Worm (Caenorhabditis elegans): Measurements from ENCODE around the gene tba-8.

DNA sequence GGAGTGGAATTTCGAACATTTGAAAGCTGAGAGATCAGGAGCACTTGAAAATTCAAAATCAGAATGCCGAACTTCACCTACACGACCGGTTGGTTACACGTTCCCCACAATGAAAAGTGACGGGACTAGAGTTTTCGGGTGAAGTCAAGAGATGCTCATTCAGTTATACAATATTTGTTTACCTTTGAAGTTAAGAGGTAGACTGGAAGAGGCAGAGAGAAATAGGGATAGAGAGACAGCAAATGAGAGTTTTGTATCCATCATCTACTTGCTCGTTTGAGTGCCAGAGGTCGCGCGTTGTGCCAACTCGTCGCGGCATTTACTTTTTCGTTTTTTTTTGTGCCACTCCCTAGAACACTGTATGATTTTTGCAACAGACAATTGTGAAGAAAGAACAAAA, 47.4 kb downstream of the tba-8 start:
- no peak for TF ChIP-seq F13C5.2 (tag; optimal IDR thresholded peaks at IDR 0.05)
- TF ChIP-seq tra-4 (tag; optimal IDR thresholded peaks at IDR 0.05), result no peak
- no peak for TF ChIP-seq tbx-11 (GFP tag; IDR thresholded peaks at IDR 0.05)
- TF ChIP-seq ama-1 (optimal IDR thresholded peaks at IDR 0.05), result no peak
- no peak for TF ChIP-seq ceh-13 (GFP tag; optimal IDR thresholded peaks at IDR 0.05)
- no peak for TF ChIP-seq ceh-36 (tag; optimal IDR thresholded peaks at IDR 0.05)
- no peak for TF ChIP-seq flt-1 (GFP tag; IDR thresholded peaks at IDR 0.05)
